Fruit fly (Drosophila melanogaster): ENCODE data around the gene CG14687.
A peak's percentile ranks its signal among the peaks of the same experiment; 100 is the strongest.

The CG14687 gene

dm6 chr3R:10836924-10837323 lies 44.2 kb downstream of the CG14687 start:
- no peak for TF ChIP-seq CG8159 (tag; optimal IDR thresholded peaks at IDR 0.05)
- no peak for TF ChIP-seq CG34367 (tag; optimal IDR thresholded peaks at IDR 0.05)
- TF ChIP-seq rn (GFP tag; IDR thresholded peaks at IDR 0.05): no peak
- TF ChIP-seq Pif1A (GFP tag; optimal IDR thresholded peaks at IDR 0.05): no peak
- TF ChIP-seq CG9948 (tag; optimal IDR thresholded peaks at IDR 0.05): no peak
- no peak for TF ChIP-seq CG17806 (tag; optimal IDR thresholded peaks at IDR 0.05)
- TF ChIP-seq Ets98B (GFP tag; IDR thresholded peaks at IDR 0.05): no peak
- no peak for TF ChIP-seq CG4496 (GFP tag; IDR thresholded peaks at IDR 0.05)
- TF ChIP-seq gl (tag; optimal IDR thresholded peaks at IDR 0.05): no peak
- no peak for TF ChIP-seq CG8301 (tag; optimal IDR thresholded peaks at IDR 0.05)
- no peak for TF ChIP-seq Snoo (tag; optimal IDR thresholded peaks at IDR 0.05)
- no peak for TF ChIP-seq CG13204 (GFP tag; optimal IDR thresholded peaks at IDR 0.05)
- no peak for TF ChIP-seq Pif1B (GFP tag; optimal IDR thresholded peaks at IDR 0.05)
- TF ChIP-seq EcR (GFP tag; optimal IDR thresholded peaks at IDR 0.05): no peak
- no peak for TF ChIP-seq CG14655 (GFP tag; optimal IDR thresholded peaks at IDR 0.05)

- TF ChIP-seq CG9948 (tag; optimal IDR thresholded peaks at IDR 0.05) (peak; percentile 37), Snoo (tag; optimal IDR thresholded peaks at IDR 0.05) (no peak), CG8159 (tag; optimal IDR thresholded peaks at IDR 0.05) (peak; percentile 52), CG10348 (GFP tag; IDR thresholded peaks at IDR 0.05) (no peak), CG32121 (GFP tag; IDR thresholded peaks at IDR 0.05) (no peak), EcR (GFP tag; optimal IDR thresholded peaks at IDR 0.05) (no peak), Pif1B (GFP tag; optimal IDR thresholded peaks at IDR 0.05) (no peak), CG17806 (tag; optimal IDR thresholded peaks at IDR 0.05) (peak; percentile 42), gl (tag; optimal IDR thresholded peaks at IDR 0.05) (peak; percentile 11), D1 (tag; optimal IDR thresholded peaks at IDR 0.05) (no peak), CG15710 (tag; optimal IDR thresholded peaks at IDR 0.05) (peak; percentile 44), Ets98B (GFP tag; IDR thresholded peaks at IDR 0.05) (no peak), CG34367 (tag; optimal IDR thresholded peaks at IDR 0.05) (peak; percentile 32), fd96Ca (GFP tag; IDR thresholded peaks at IDR 0.05) (no peak), CG4496 (GFP tag; IDR thresholded peaks at IDR 0.05) (no peak), Pif1A (GFP tag; optimal IDR thresholded peaks at IDR 0.05) (no peak), rn (GFP tag; IDR thresholded peaks at IDR 0.05) (no peak), CG14655 (GFP tag; optimal IDR thresholded peaks at IDR 0.05) (peak; percentile 75), CG13204 (GFP tag; optimal IDR thresholded peaks at IDR 0.05) (peak; percentile 42), CG12605 (GFP tag; IDR thresholded peaks at IDR 0.05) (no peak), CG8301 (tag; optimal IDR thresholded peaks at IDR 0.05) (peak; percentile 47)
These were observed 49.7 kb downstream of the CG14687 start for dm6 chr3R:10842422-10842821.
